ENCODE assay signal across 1 fruit fly cellular context in the genomic region with DNA sequence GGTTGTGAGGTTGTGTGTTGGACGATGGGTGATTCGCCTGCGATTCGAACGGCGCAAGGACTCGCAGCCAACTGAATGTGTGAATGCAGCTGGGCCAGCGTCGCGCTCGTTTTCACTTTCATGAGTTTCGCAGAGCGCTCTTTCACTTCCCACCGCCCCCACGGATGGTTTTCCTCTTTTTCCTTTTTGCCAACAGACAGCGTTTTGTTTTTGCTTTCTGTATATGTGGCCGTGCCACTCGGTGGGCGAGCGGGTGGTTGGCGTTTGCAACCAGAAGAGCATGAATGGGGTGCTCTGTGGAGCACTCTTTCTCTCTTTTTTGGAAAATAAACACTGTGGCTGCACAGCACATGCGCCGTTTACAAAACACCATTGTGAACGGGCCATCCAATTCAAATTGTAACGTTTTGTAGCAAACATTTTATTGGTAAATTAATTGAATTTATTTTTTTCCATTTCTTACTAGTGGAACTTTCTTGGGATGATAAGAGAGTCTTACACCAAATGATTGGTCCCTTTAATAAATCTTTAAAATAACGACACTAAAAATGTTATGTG.
TF ChIP-seq lines count a peak whose summit lies in the region.

A gene (minus strand): TSS at position 60 of the 558 bp plus-strand sequence.

TF ChIP-seq in whole organism, embryonic, 481 proteins besides CTCF, POLR2A, EP300 and RAD21 (continued from another document):
- TF ChIP-seq CG1603 (tag; optimal IDR thresholded peaks at IDR 0.05; lab: Kevin White, UChicago) (no peak), ham (GFP tag; IDR thresholded peaks at IDR 0.05; lab: Robert Waterston, UW) (no peak), ttk (GFP tag; IDR thresholded peaks at IDR 0.05; lab: Robert Waterston, UW) (no peak), crc (GFP tag; optimal IDR thresholded peaks at IDR 0.05; lab: Kevin White, UChicago) (no peak), PHDP (tag; optimal IDR thresholded peaks at IDR 0.05; lab: Kevin White, UChicago) (no peak), hbn (GFP tag; IDR thresholded peaks at IDR 0.05; lab: Robert Waterston, UW; ENCODE audit: partially characterized antibody) (no peak), Hr78 (GFP tag; optimal IDR thresholded peaks at IDR 0.05; lab: Kevin White, UChicago) (no peak), Awh (GFP tag; IDR thresholded peaks at IDR 0.05; lab: Robert Waterston, UW) (no peak), Rx (GFP tag; IDR thresholded peaks at IDR 0.05; lab: Robert Waterston, UW) (no peak), CG18476 (GFP tag; optimal IDR thresholded peaks at IDR 0.05; lab: Kevin White, UChicago) (no peak), CG10462 (GFP tag; optimal IDR thresholded peaks at IDR 0.05; lab: Kevin White, UChicago) (no peak), Usf (GFP tag; optimal IDR thresholded peaks at IDR 0.05; lab: Kevin White, UChicago) (no peak), CG9215 (GFP tag; IDR thresholded peaks at IDR 0.05; lab: Robert Waterston, UW) (no peak), CG15479 (GFP tag; optimal IDR thresholded peaks at IDR 0.05; lab: Kevin White, UChicago) (no peak), dpn (GFP tag; optimal IDR thresholded peaks at IDR 0.05; lab: Kevin White, UChicago) (no peak), cad (GFP tag; optimal IDR thresholded peaks at IDR 0.05; lab: Kevin White, UChicago) (no peak), pum (GFP tag; optimal IDR thresholded peaks at IDR 0.05; lab: Kevin White, UChicago) (no peak), CG3995 (GFP tag; optimal IDR thresholded peaks at IDR 0.05; lab: Kevin White, UChicago) (no peak)
